Fruit fly (Drosophila melanogaster) whole organism, prepupa: ENCODE results near the gene Elp3.

Source experiments
- CG10669 ChIP-seq: fragments of 200-800 bp; sonication (Bioruptor generic); optimal IDR thresholded peaks from 3 replicates; lab custom pipeline; 2018; ENCODE audit warnings: missing biosample characterization, mild to moderate bottlenecking, missing genetic modification characterization, moderate library complexity
- CG32006 ChIP-seq: fragments of 200-800 bp; sonication (Bioruptor generic); optimal IDR thresholded peaks from 3 replicates; lab custom pipeline; 2017; ENCODE audit warnings: missing biosample characterization, mild to moderate bottlenecking, missing genetic modification characterization
- CG34406 ChIP-seq: fragments of 200-800 bp; sonication (Bioruptor generic); optimal IDR thresholded peaks from 3 replicates; lab custom pipeline; 2016; ENCODE audit warnings: missing biosample characterization, missing genetic modification characterization
- CG6854 ChIP-seq: fragments of 200-800 bp; sonication (Bioruptor generic); optimal IDR thresholded peaks from 2 replicates; lab custom pipeline; 2017; ENCODE audit warnings: missing biosample characterization, mild to moderate bottlenecking, missing genetic modification characterization
- Hr38 ChIP-seq: sonication (Bioruptor generic); optimal IDR thresholded peaks from 2 replicates; lab custom pipeline; 2016; ENCODE audit warnings: missing biosample characterization, missing genetic modification characterization
- Sox102F ChIP-seq: fragments of 200-800 bp; sonication (Bioruptor generic); optimal IDR thresholded peaks from 2 replicates; lab custom pipeline; 2016; ENCODE audit warnings: missing biosample characterization, mild to moderate bottlenecking, missing genetic modification characterization
- dac ChIP-seq: fragments of 200-800 bp; sonication (Bioruptor generic); optimal IDR thresholded peaks from 2 replicates; lab custom pipeline; 2017; ENCODE audit warnings: missing biosample characterization, mild to moderate bottlenecking, missing genetic modification characterization
- dsx ChIP-seq: fragments of 200-800 bp; optimal IDR thresholded peaks from 3 replicates; lab custom pipeline; 2019; ENCODE audit warnings: missing biosample characterization, mild to moderate bottlenecking, missing genetic modification characterization, moderate library complexity; ENCODE audit not compliant: poor library complexity, severe bottlenecking
- eg ChIP-seq: fragments of 200-800 bp; sonication (Bioruptor generic); IDR thresholded peaks from 3 replicates; pipeline ENCODE4 v1.3.6; 2022; ENCODE audit warnings: missing biosample characterization, missing genetic modification characterization
- esn ChIP-seq: fragments of 200-800 bp; sonication (Bioruptor generic); optimal IDR thresholded peaks from 2 replicates; lab custom pipeline; 2016; ENCODE audit warnings: missing biosample characterization, mild to moderate bottlenecking, missing genetic modification characterization, moderate library complexity
- fkh ChIP-seq: fragments of 200-800 bp; sonication (Bioruptor generic); optimal IDR thresholded peaks from 3 replicates; lab custom pipeline; 2017; ENCODE audit warnings: missing biosample characterization, mild to moderate bottlenecking, missing genetic modification characterization, moderate library complexity
- lz ChIP-seq: fragments of 200-800 bp; sonication (Bioruptor generic); optimal IDR thresholded peaks from 3 replicates; lab custom pipeline; 2016; ENCODE audit warnings: missing biosample characterization, missing genetic modification characterization

DNA sequence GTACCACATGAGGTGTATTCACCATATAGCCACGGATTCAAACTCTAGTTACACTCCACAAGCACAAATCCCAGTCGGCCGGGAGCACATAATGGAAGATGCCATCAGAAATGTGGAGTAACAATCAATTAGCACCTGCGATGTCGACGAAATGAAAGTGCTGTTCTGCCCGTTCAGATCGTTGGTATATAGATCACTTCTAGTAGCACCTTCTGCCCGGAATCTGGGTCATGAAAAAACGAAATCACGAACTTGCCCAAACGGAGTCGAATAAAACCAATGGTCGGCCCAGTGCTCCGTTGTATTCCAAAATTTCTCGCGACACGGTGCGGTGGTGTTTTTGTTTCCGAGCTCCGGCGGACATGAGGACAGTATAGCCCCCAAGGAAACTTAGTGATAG, 43.9 kb upstream of the Elp3 start, which contains the start of gene CG33003:
- TF ChIP-seq fkh (GFP tag; lab: Kevin White, UChicago) (no peak), CG10669 (GFP tag; lab: Kevin White, UChicago) (no peak), dac (GFP tag; lab: Kevin White, UChicago) (no peak), CG34406 (GFP tag; lab: Kevin White, UChicago) (no peak), Hr38 (no peak), esn (GFP tag; lab: Kevin White, UChicago) (no peak), Sox102F (no peak), eg (no peak), CG6854 (GFP tag; lab: Kevin White, UChicago) (no peak), lz (GFP tag; lab: Kevin White, UChicago) (no peak), dsx (GFP tag; lab: Kevin White, UChicago) (no peak), CG32006 (GFP tag; lab: Kevin White, UChicago) (no peak)
